Fruit fly (Drosophila melanogaster) whole organism, prepupa: ENCODE measurements around the gene Cyp4ac1.
A peak's percentile ranks its signal among the peaks of the same experiment; 100 is the strongest.

Experiments
- Blimp-1 ChIP-seq: fragments of 200-800 bp; sonication (Bioruptor generic); optimal IDR thresholded peaks from 3 replicates; lab custom pipeline; 2017; ENCODE audit warnings: missing biosample characterization, missing genetic modification characterization, mild to moderate bottlenecking, moderate library complexity, missing genetic modification reagents
- CG10631 ChIP-seq: fragments of 200-800 bp; sonication (Bioruptor generic); optimal IDR thresholded peaks from 2 replicates; lab custom pipeline; 2016; ENCODE audit warnings: missing biosample characterization, missing genetic modification characterization
- CG10669 ChIP-seq: fragments of 200-800 bp; sonication (Bioruptor generic); optimal IDR thresholded peaks from 3 replicates; lab custom pipeline; 2018; ENCODE audit warnings: missing biosample characterization, mild to moderate bottlenecking, missing genetic modification characterization, moderate library complexity
- CG11294 ChIP-seq: fragments of 200-800 bp; sonication (Bioruptor generic); IDR thresholded peaks from 2 replicates; pipeline ENCODE4 v1.3.6; 2022; ENCODE audit warnings: missing biosample characterization, missing genetic modification characterization
- CG11762 ChIP-seq: fragments of 200-800 bp; sonication (Bioruptor generic); optimal IDR thresholded peaks from 3 replicates; lab custom pipeline; 2016; ENCODE audit warnings: missing biosample characterization, missing genetic modification characterization; ENCODE audit not compliant: insufficient read depth
- CG11902 ChIP-seq: fragments of 200-800 bp; sonication (Bioruptor generic); optimal IDR thresholded peaks from 3 replicates; lab custom pipeline; 2016; ENCODE audit warnings: missing biosample characterization, missing genetic modification characterization
- CG1621 ChIP-seq: fragments of 200-800 bp; sonication (Bioruptor generic); optimal IDR thresholded peaks from 3 replicates; lab custom pipeline; 2018; ENCODE audit warnings: missing biosample characterization, mild to moderate bottlenecking, missing genetic modification characterization
- CG16779 ChIP-seq: fragments of 200-800 bp; sonication (Bioruptor generic); optimal IDR thresholded peaks from 3 replicates; lab custom pipeline; 2017; ENCODE audit warnings: missing biosample characterization, mild to moderate bottlenecking, missing genetic modification characterization
- CG31627 ChIP-seq: fragments of 200-800 bp; sonication (Bioruptor generic); optimal IDR thresholded peaks from 3 replicates; lab custom pipeline; 2016; ENCODE audit warnings: missing biosample characterization, missing genetic modification characterization
- CG32006 ChIP-seq: fragments of 200-800 bp; sonication (Bioruptor generic); optimal IDR thresholded peaks from 3 replicates; lab custom pipeline; 2017; ENCODE audit warnings: missing biosample characterization, mild to moderate bottlenecking, missing genetic modification characterization
- CG34406 ChIP-seq: fragments of 200-800 bp; sonication (Bioruptor generic); optimal IDR thresholded peaks from 3 replicates; lab custom pipeline; 2016; ENCODE audit warnings: missing biosample characterization, missing genetic modification characterization
- CG4318 ChIP-seq: fragments of 200-800 bp; sonication (Bioruptor generic); optimal IDR thresholded peaks from 3 replicates; lab custom pipeline; 2017; ENCODE audit warnings: missing biosample characterization, mild to moderate bottlenecking, missing genetic modification characterization
- CG6792 ChIP-seq: fragments of 200-800 bp; sonication (Bioruptor generic); optimal IDR thresholded peaks from 3 replicates; lab custom pipeline; 2016; ENCODE audit warnings: missing biosample characterization, missing genetic modification characterization
- CG6808 ChIP-seq: fragments of 200-800 bp; sonication (Bioruptor generic); optimal IDR thresholded peaks from 3 replicates; lab custom pipeline; 2017; ENCODE audit warnings: missing biosample characterization, missing genetic modification characterization, mild to moderate bottlenecking, moderate library complexity, missing genetic modification reagents
- CG7368 ChIP-seq: fragments of 200-800 bp; sonication (Bioruptor generic); optimal IDR thresholded peaks from 3 replicates; lab custom pipeline; 2016; ENCODE audit warnings: missing biosample characterization, missing genetic modification characterization
- CG8119 ChIP-seq: fragments of 200-800 bp; sonication (Bioruptor generic); IDR thresholded peaks from 3 replicates; pipeline ENCODE4 v1.3.6; 2022; ENCODE audit warnings: missing biosample characterization, missing genetic modification characterization
- CG8319 ChIP-seq: fragments of 200-800 bp; sonication (Bioruptor generic); optimal IDR thresholded peaks from 3 replicates; lab custom pipeline; 2016; ENCODE audit warnings: missing biosample characterization, missing genetic modification characterization
- CG8632 ChIP-seq: fragments of 200-800 bp; sonication (Bioruptor generic); optimal IDR thresholded peaks from 3 replicates; lab custom pipeline; 2016; ENCODE audit warnings: missing biosample characterization, missing genetic modification characterization
- CG9139 ChIP-seq: fragments of 200-800 bp; sonication (Bioruptor generic); optimal IDR thresholded peaks from 3 replicates; lab custom pipeline; 2017; ENCODE audit warnings: missing biosample characterization, mild to moderate bottlenecking, missing genetic modification characterization
- Eip78C ChIP-seq: fragments of 200-800 bp; sonication (Bioruptor generic); peaks from one replicate; lab custom pipeline; 2016; ENCODE audit warnings: missing biosample characterization, missing genetic modification characterization
- Ets21C ChIP-seq: fragments of 200-800 bp; sonication (Bioruptor generic); optimal IDR thresholded peaks from 3 replicates; lab custom pipeline; 2016; ENCODE audit warnings: missing biosample characterization, missing genetic modification characterization
- Ets96B ChIP-seq: fragments of 200-800 bp; optimal IDR thresholded peaks from 2 replicates; lab custom pipeline; 2019; ENCODE audit warnings: missing biosample characterization, mild to moderate bottlenecking, missing genetic modification characterization, moderate library complexity
- Gug ChIP-seq: fragments of 200-800 bp; sonication (Bioruptor generic); IDR thresholded peaks from 2 replicates; pipeline ENCODE4 v1.3.6; 2022; ENCODE audit warnings: missing biosample characterization, missing genetic modification characterization
- Hr38 ChIP-seq: sonication (Bioruptor generic); optimal IDR thresholded peaks from 2 replicates; lab custom pipeline; 2016; ENCODE audit warnings: missing biosample characterization, missing genetic modification characterization
- Hr39 ChIP-seq: fragments of 200-800 bp; sonication (Bioruptor generic); optimal IDR thresholded peaks from 2 replicates; lab custom pipeline; 2016; ENCODE audit warnings: missing biosample characterization, missing genetic modification characterization
- Hr4 ChIP-seq: fragments of 200-800 bp; sonication (Bioruptor generic); optimal IDR thresholded peaks from 3 replicates; lab custom pipeline; 2016; ENCODE audit warnings: missing biosample characterization, missing genetic modification characterization
- Met ChIP-seq: fragments of 200-800 bp; sonication (Bioruptor generic); optimal IDR thresholded peaks from 3 replicates; lab custom pipeline; 2016; ENCODE audit warnings: missing biosample characterization, missing genetic modification characterization
- OdsH ChIP-seq: fragments of 200-800 bp; sonication (Bioruptor generic); optimal IDR thresholded peaks from 3 replicates; lab custom pipeline; 2016; ENCODE audit warnings: missing biosample characterization, missing genetic modification characterization
- Smox ChIP-seq: fragments of 200-800 bp; sonication (Bioruptor generic); optimal IDR thresholded peaks from 3 replicates; lab custom pipeline; 2016; ENCODE audit warnings: missing biosample characterization, missing genetic modification characterization
- Sox102F ChIP-seq: fragments of 200-800 bp; sonication (Bioruptor generic); optimal IDR thresholded peaks from 2 replicates; lab custom pipeline; 2016; ENCODE audit warnings: missing biosample characterization, mild to moderate bottlenecking, missing genetic modification characterization
- Sox14 ChIP-seq: fragments of 200-800 bp; sonication (Bioruptor generic); optimal IDR thresholded peaks from 3 replicates; lab custom pipeline; 2016; ENCODE audit warnings: missing biosample characterization, missing genetic modification characterization
- Sox15 ChIP-seq: fragments of 200-800 bp; sonication (Bioruptor generic); optimal IDR thresholded peaks from 3 replicates; lab custom pipeline; 2016; ENCODE audit warnings: missing biosample characterization, missing genetic modification characterization
- achi ChIP-seq: fragments of 200-800 bp; sonication (Bioruptor generic); optimal IDR thresholded peaks from 3 replicates; lab custom pipeline; 2016; ENCODE audit warnings: missing biosample characterization, missing genetic modification characterization
- acj6 ChIP-seq: fragments of 200-800 bp; sonication (Bioruptor generic); optimal IDR thresholded peaks from 3 replicates; lab custom pipeline; 2016; ENCODE audit warnings: missing biosample characterization, missing genetic modification characterization
- cyc ChIP-seq: fragments of 200-800 bp; sonication (Bioruptor generic); optimal IDR thresholded peaks from 3 replicates; lab custom pipeline; 2016; ENCODE audit warnings: missing biosample characterization, missing genetic modification characterization
- dac ChIP-seq: fragments of 200-800 bp; sonication (Bioruptor generic); optimal IDR thresholded peaks from 2 replicates; lab custom pipeline; 2017; ENCODE audit warnings: missing biosample characterization, mild to moderate bottlenecking, missing genetic modification characterization
- dsx ChIP-seq: fragments of 200-800 bp; optimal IDR thresholded peaks from 3 replicates; lab custom pipeline; 2019; ENCODE audit warnings: missing biosample characterization, mild to moderate bottlenecking, missing genetic modification characterization, moderate library complexity; ENCODE audit not compliant: poor library complexity, severe bottlenecking
- esn ChIP-seq: fragments of 200-800 bp; sonication (Bioruptor generic); optimal IDR thresholded peaks from 2 replicates; lab custom pipeline; 2016; ENCODE audit warnings: missing biosample characterization, mild to moderate bottlenecking, missing genetic modification characterization, moderate library complexity
- fd59A ChIP-seq: fragments of 200-800 bp; sonication (Bioruptor generic); optimal IDR thresholded peaks from 2 replicates; lab custom pipeline; 2017; ENCODE audit warnings: missing biosample characterization, mild to moderate bottlenecking, missing genetic modification characterization, missing genetic modification reagents
- fd85E ChIP-seq: fragments of 200-800 bp; sonication (Bioruptor generic); optimal IDR thresholded peaks from 3 replicates; lab custom pipeline; 2016; ENCODE audit warnings: missing biosample characterization, missing genetic modification characterization
- fkh ChIP-seq: fragments of 200-800 bp; sonication (Bioruptor generic); optimal IDR thresholded peaks from 3 replicates; lab custom pipeline; 2017; ENCODE audit warnings: missing biosample characterization, mild to moderate bottlenecking, missing genetic modification characterization, moderate library complexity
- lz ChIP-seq: fragments of 200-800 bp; sonication (Bioruptor generic); optimal IDR thresholded peaks from 3 replicates; lab custom pipeline; 2016; ENCODE audit warnings: missing biosample characterization, missing genetic modification characterization
- net ChIP-seq: fragments of 200-800 bp; sonication (Bioruptor generic); optimal IDR thresholded peaks from 3 replicates; lab custom pipeline; 2016; ENCODE audit warnings: missing biosample characterization, missing genetic modification characterization
- pdm3 ChIP-seq: fragments of 200-800 bp; sonication (Bioruptor generic); optimal IDR thresholded peaks from 3 replicates; lab custom pipeline; 2016; ENCODE audit warnings: missing biosample characterization, missing genetic modification characterization
- spab ChIP-seq: fragments of 200-800 bp; sonication (Bioruptor generic); optimal IDR thresholded peaks from 2 replicates; lab custom pipeline; 2017; ENCODE audit warnings: missing biosample characterization, mild to moderate bottlenecking, missing genetic modification characterization, missing genetic modification reagents
- ss ChIP-seq, 2 experiments: fragments of 200-800 bp; sonication (Bioruptor generic); optimal IDR thresholded peaks; 2 replicates in 1 of 2; 3 replicates in 1 of 2; lab custom pipeline; 2017 to 2018; ENCODE audit warnings: mild to moderate bottlenecking in 2 of 2, missing biosample characterization in 2 of 2, missing genetic modification characterization in 2 of 2, moderate library complexity in 1 of 2
- svp ChIP-seq: fragments of 200-800 bp; sonication (Bioruptor generic); peaks from one replicate; lab custom pipeline; 2016; ENCODE audit warnings: missing biosample characterization, missing genetic modification characterization
- topi ChIP-seq: fragments of 200-800 bp; sonication (Bioruptor generic); optimal IDR thresholded peaks from 3 replicates; lab custom pipeline; 2016; ENCODE audit warnings: missing biosample characterization, missing genetic modification characterization
- vri ChIP-seq: fragments of 200-800 bp; sonication (Bioruptor generic); optimal IDR thresholded peaks from 3 replicates; lab custom pipeline; 2016; ENCODE audit warnings: missing biosample characterization, mild to moderate bottlenecking, missing genetic modification characterization

Gene Cyp4ac1

dm6 chr2L:5284820-5285219 is 21.0 kb downstream of the Cyp4ac1 start:
- TF ChIP-seq fd85E (GFP tag; lab: Kevin White, UChicago) (no peak), Ets21C (GFP tag; lab: Kevin White, UChicago) (no peak), CG32006 (no peak), pdm3 (no peak), CG8119 (GFP tag; lab: Robert Waterston, UW) (no peak), vri (GFP tag; lab: Kevin White, UChicago) (no peak), dsx (GFP tag; lab: Kevin White, UChicago) (peak; percentile 10), Met (GFP tag; lab: Kevin White, UChicago) (no peak), fkh (GFP tag; lab: Kevin White, UChicago) (no peak), Blimp-1 (GFP tag; lab: Kevin White, UChicago) (no peak), CG11902 (GFP tag; lab: Kevin White, UChicago) (no peak), CG10631 (no peak), spab (GFP tag; lab: Kevin White, UChicago) (peak; percentile 11), CG31627 (no peak), CG16779 (tag; lab: Kevin White, UChicago) (no peak), CG10669 (GFP tag; lab: Kevin White, UChicago) (no peak), CG6808 (GFP tag; lab: Kevin White, UChicago) (peak; percentile 38), acj6 (no peak), CG4318 (GFP tag; lab: Kevin White, UChicago) (no peak), CG8319 (GFP tag; lab: Kevin White, UChicago) (no peak), Hr38 (GFP tag; lab: Kevin White, UChicago) (no peak), CG34406 (GFP tag; lab: Kevin White, UChicago) (no peak), svp (GFP tag; lab: Kevin White, UChicago) (no peak), Hr4 (GFP tag; lab: Kevin White, UChicago) (no peak), Hr39 (GFP tag; lab: Kevin White, UChicago) (no peak), topi (GFP tag; lab: Kevin White, UChicago) (no peak), OdsH (no peak), Eip78C (GFP tag; lab: Kevin White, UChicago) (peak; percentile 28), CG9139 (GFP tag; lab: Kevin White, UChicago) (no peak), CG6792 (GFP tag; lab: Kevin White, UChicago) (no peak), fd59A (no peak), Sox102F (GFP tag; lab: Kevin White, UChicago) (no peak), ss (GFP tag; optimal IDR thresholded peaks at IDR 0.05; lab: Kevin White, UChicago) (peak; percentile 40 to 89), Sox15 (GFP tag; lab: Kevin White, UChicago) (no peak), CG7368 (GFP tag; lab: Kevin White, UChicago) (no peak), dac (no peak), Ets96B (peak; percentile 7), net (GFP tag; lab: Kevin White, UChicago) (no peak), CG1621 (no peak), esn (GFP tag; lab: Kevin White, UChicago) (no peak), cyc (GFP tag; lab: Kevin White, UChicago) (no peak), CG8632 (GFP tag; lab: Kevin White, UChicago) (no peak), Gug (GFP tag; lab: Robert Waterston, UW) (no peak), CG11294 (no peak), Smox (no peak), Sox14 (no peak), achi (GFP tag; lab: Kevin White, UChicago) (no peak), CG11762 (GFP tag; lab: Kevin White, UChicago) (no peak), lz (no peak)
